Worm (Caenorhabditis elegans) whole organism, early embryonic: ENCODE data around the gene F36G3.3.

Experiments used
- B0310.2 ChIP-seq: sonication (generic microtip); optimal IDR thresholded peaks from 2 replicates; lab custom pipeline; 2016; ENCODE audit warnings: mild to moderate bottlenecking, missing genetic modification characterization, missing compliant biosample characterization
- F13C5.2 ChIP-seq: sonication (generic microtip); optimal IDR thresholded peaks from 2 replicates; lab custom pipeline; 2017; ENCODE audit warnings: mild to moderate bottlenecking, missing genetic modification characterization, inconsistent platforms, missing compliant biosample characterization
- aly-1 ChIP-seq: sonication (generic microtip); optimal IDR thresholded peaks from 2 replicates; lab custom pipeline; 2016; ENCODE audit warnings: missing genetic modification characterization, missing compliant biosample characterization
- ama-1 ChIP-seq: fragments of 150-350 bp; optimal IDR thresholded peaks from 2 replicates; lab custom pipeline; 2014
- ceh-13 ChIP-seq: fragments of 200-800 bp; sonication (Bioruptor generic); optimal IDR thresholded peaks from 2 replicates; lab custom pipeline; 2018; ENCODE audit warnings: mild to moderate bottlenecking, missing genetic modification characterization, missing compliant biosample characterization
- ceh-36 ChIP-seq: sonication (generic microtip); optimal IDR thresholded peaks from 2 replicates; lab custom pipeline; 2016; ENCODE audit warnings: missing genetic modification characterization, inconsistent platforms, missing compliant biosample characterization
- ets-7 ChIP-seq: sonication (generic microtip); optimal IDR thresholded peaks from 2 replicates; lab custom pipeline; 2016; ENCODE audit warnings: missing genotype, missing genetic modification characterization, missing compliant biosample characterization
- flt-1 ChIP-seq: fragments of 200-800 bp; sonication (Bioruptor generic); IDR thresholded peaks from 2 replicates; pipeline ENCODE4 v1.3.6; 2022; ENCODE audit warnings: missing genetic modification characterization, missing compliant biosample characterization
- hmbx-1 ChIP-seq: sonication (generic microtip); optimal IDR thresholded peaks from 2 replicates; lab custom pipeline; 2016; ENCODE audit warnings: mild to moderate bottlenecking, missing genetic modification characterization, missing compliant biosample characterization
- hmg-4 ChIP-seq: fragments of 200-800 bp; sonication (Bioruptor generic); optimal IDR thresholded peaks from 2 replicates; lab custom pipeline; 2018; ENCODE audit warnings: mild to moderate bottlenecking, missing genetic modification characterization, missing compliant biosample characterization
- hnd-1 ChIP-seq: sonication (generic microtip); optimal IDR thresholded peaks from 2 replicates; lab custom pipeline; 2016; ENCODE audit warnings: missing genetic modification characterization, missing compliant biosample characterization
- pes-1 ChIP-seq: fragments of 200-800 bp; sonication (Bioruptor generic); IDR thresholded peaks from 2 replicates; pipeline ENCODE4 v1.3.6; 2022; ENCODE audit warnings: missing genetic modification reagents, missing genetic modification characterization, missing compliant biosample characterization
- scrt-1 ChIP-seq: fragments of 200-800 bp; sonication (Bioruptor generic); IDR thresholded peaks from 2 replicates; pipeline ENCODE4 v1.3.6; 2022; ENCODE audit warnings: missing genetic modification characterization, missing compliant biosample characterization
- sea-1 ChIP-seq: fragments of 200-800 bp; sonication (Bioruptor generic); conservative IDR thresholded peaks from 2 replicates; pipeline ENCODE4 v1.3.6; 2022; ENCODE audit warnings: missing genetic modification characterization, missing compliant biosample characterization
- tbx-11 ChIP-seq: fragments of 200-800 bp; sonication (Bioruptor generic); IDR thresholded peaks from 2 replicates; pipeline ENCODE4 v1.3.6; 2022; ENCODE audit warnings: missing genetic modification characterization, missing compliant biosample characterization
- tbx-37 ChIP-seq: fragments of 200-800 bp; sonication (Bioruptor generic); conservative IDR thresholded peaks from 2 replicates; pipeline ENCODE4 v1.3.6; 2022; ENCODE audit warnings: missing genetic modification reagents, missing genetic modification characterization, missing compliant biosample characterization
- tra-4 ChIP-seq: sonication (generic microtip); optimal IDR thresholded peaks from 2 replicates; lab custom pipeline; 2017; ENCODE audit warnings: missing genetic modification characterization, missing compliant biosample characterization

The F36G3.3 gene

DNA sequence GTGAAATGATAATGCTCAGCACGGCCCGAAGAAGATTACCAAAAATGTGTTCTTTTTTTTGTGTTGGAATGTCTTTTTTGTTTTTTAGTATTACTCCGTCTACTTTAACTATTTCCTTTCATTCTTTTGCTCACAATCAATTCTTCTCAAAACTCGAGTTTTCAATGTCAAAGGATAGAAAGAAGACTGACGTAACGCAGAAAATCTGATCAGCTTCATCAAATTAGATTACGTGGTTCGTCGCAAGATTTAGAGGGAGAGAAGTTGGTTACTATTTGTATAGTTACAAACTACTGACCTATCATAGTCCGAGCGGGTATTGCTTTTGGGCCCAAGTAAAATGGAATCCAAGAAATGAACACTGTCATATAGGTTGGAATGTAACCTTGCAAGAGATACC, 5.0 kb downstream of the F36G3.3 start:
- no peak for TF ChIP-seq ceh-36 (tag; lab: Kevin White, UChicago)
- no peak for TF ChIP-seq hmbx-1
- no peak for TF ChIP-seq B0310.2
- no peak for TF ChIP-seq tra-4 (tag; lab: Kevin White, UChicago)

ce11 chrX:9804735-9805134, 6.1 kb downstream of the F36G3.3 start:
- no peak for TF ChIP-seq hnd-1 (tag; lab: Kevin White, UChicago)

ce11 chrX:9805426-9805825, 6.8 kb downstream of the F36G3.3 start:
- TF ChIP-seq hnd-1 (tag; lab: Kevin White, UChicago) (no peak), tra-4 (tag; lab: Kevin White, UChicago) (no peak), aly-1 (tag; lab: Kevin White, UChicago) (no peak), pes-1 (GFP tag; lab: Robert Waterston, UW) (no peak), F13C5.2 (tag; lab: Kevin White, UChicago) (no peak), ets-7 (tag; lab: Kevin White, UChicago) (no peak), ceh-13 (GFP tag; lab: Kevin White, UChicago) (no peak), flt-1 (GFP tag; lab: Robert Waterston, UW) (no peak), tbx-37 (GFP tag; lab: Robert Waterston, UW) (no peak), B0310.2 (no peak), ama-1 (no peak), hmbx-1 (no peak), hmg-4 (GFP tag; lab: Kevin White, UChicago) (no peak)

ce11 chrX:9807377-9808048, 8.9 kb downstream of the F36G3.3 start, which contains the start of gene lgc-47:
TSS of gene lgc-47 (minus strand) at chrX:9807662.
- TF ChIP-seq F13C5.2 (tag; lab: Kevin White, UChicago) = no peak
- TF ChIP-seq pes-1 (GFP tag; lab: Robert Waterston, UW) = no peak
- no peak for TF ChIP-seq scrt-1 (GFP tag; lab: Robert Waterston, UW)

- TF ChIP-seq ets-7 (tag; lab: Kevin White, UChicago) (no peak), scrt-1 (GFP tag; lab: Robert Waterston, UW) (no peak), hnd-1 (tag; lab: Kevin White, UChicago) (no peak), aly-1 (tag; lab: Kevin White, UChicago) (no peak), tbx-11 (no peak), flt-1 (GFP tag; lab: Robert Waterston, UW) (no peak), ceh-36 (tag; lab: Kevin White, UChicago) (no peak), pes-1 (GFP tag; lab: Robert Waterston, UW) (no peak), ama-1 (no peak), B0310.2 (no peak), tra-4 (tag; lab: Kevin White, UChicago) (no peak), hmbx-1 (no peak), tbx-37 (GFP tag; lab: Robert Waterston, UW) (no peak), F13C5.2 (tag; lab: Kevin White, UChicago) (no peak)
Observed at ce11 chrX:9814132-9814811, 15.6 kb downstream of the F36G3.3 start.

ce11 chrX:9822173-9822572, 23.5 kb downstream of the F36G3.3 start, which contains the start of gene dpy-22:
TSS of gene dpy-22 (minus strand) at chrX:9822273.
- TF ChIP-seq F13C5.2 (tag; lab: Kevin White, UChicago) (no peak), ceh-13 (GFP tag; lab: Kevin White, UChicago) (no peak), hmbx-1 (no peak), hmg-4 (GFP tag; lab: Kevin White, UChicago) (no peak), flt-1 (GFP tag; lab: Robert Waterston, UW) (no peak), ceh-36 (tag; lab: Kevin White, UChicago) (no peak), tbx-11 (no peak)

- TF ChIP-seq ets-7 (tag; lab: Kevin White, UChicago) = no peak
- no peak for TF ChIP-seq sea-1 (GFP tag; lab: Robert Waterston, UW)
- no peak for TF ChIP-seq ceh-36 (tag; lab: Kevin White, UChicago)
- TF ChIP-seq hnd-1 (tag; lab: Kevin White, UChicago) = no peak
- TF ChIP-seq tbx-11 = no peak
- no peak for TF ChIP-seq pes-1 (GFP tag; lab: Robert Waterston, UW)
- no peak for TF ChIP-seq scrt-1 (GFP tag; lab: Robert Waterston, UW)
- TF ChIP-seq ama-1 = no peak
- no peak for TF ChIP-seq ceh-13 (GFP tag; lab: Kevin White, UChicago)
- TF ChIP-seq tbx-37 (GFP tag; lab: Robert Waterston, UW) = no peak
- TF ChIP-seq tra-4 (tag; lab: Kevin White, UChicago) = no peak
- no peak for TF ChIP-seq aly-1 (tag; lab: Kevin White, UChicago)
- TF ChIP-seq hmbx-1 = no peak
- TF ChIP-seq hmg-4 (GFP tag; lab: Kevin White, UChicago) = no peak
- no peak for TF ChIP-seq flt-1 (GFP tag; lab: Robert Waterston, UW)
- TF ChIP-seq B0310.2 = no peak
- no peak for TF ChIP-seq F13C5.2 (tag; lab: Kevin White, UChicago)
Observed at ce11 chrX:9822606-9823264, 24.1 kb downstream of the F36G3.3 start.
